Fruit fly (Drosophila melanogaster) Kc167 (cell line): ENCODE data around the gene Kal1.

Source experiments
- Myc ChIP-seq: fragments of >200 bp; optimal IDR thresholded peaks from 2 replicates; lab custom pipeline; 2017; ENCODE audit warnings: missing external identifiers
- h ChIP-seq: fragments of >200 bp; optimal IDR thresholded peaks from 3 replicates; lab custom pipeline; 2018; ENCODE audit warnings: missing external identifiers
- psq ChIP-seq: fragments of >200 bp; optimal IDR thresholded peaks from 2 replicates; lab custom pipeline; 2017; ENCODE audit warnings: missing external identifiers

dm6 chr3R:24105312-24105902 lies 35.8 kb upstream of the Kal1 start, which contains the start of gene Syx1A:
- TF ChIP-seq h (lab: Kevin White, UChicago) (no peak), Myc (no peak), psq (lab: Kevin White, UChicago) (no peak)
